Fruit fly (Drosophila melanogaster) Kc167 (cell line): ENCODE data around the gene CG5180.

Experiments
- h ChIP-seq: fragments of >200 bp; optimal IDR thresholded peaks from 3 replicates; lab custom pipeline; 2018; ENCODE audit warnings: missing external identifiers
- insv ChIP-seq: fragments of >200 bp; optimal IDR thresholded peaks from 3 replicates; lab custom pipeline; 2018; ENCODE audit warnings: missing external identifiers
- psq ChIP-seq: fragments of >200 bp; optimal IDR thresholded peaks from 2 replicates; lab custom pipeline; 2017; ENCODE audit warnings: missing external identifiers
- ttk ChIP-seq: sonication (Bioruptor generic); optimal IDR thresholded peaks from 2 replicates; lab custom pipeline; 2017; ENCODE audit warnings: missing external identifiers

- TF ChIP-seq ttk (lab: Kevin White, UChicago) (no peak), insv (lab: Kevin White, UChicago) (no peak), psq (lab: Kevin White, UChicago) (no peak), h (lab: Kevin White, UChicago) (no peak)
Observed at dm6 chr3R:20555023-20555422, 2.7 kb upstream of the CG5180 start.
